Fruit fly (Drosophila melanogaster): ENCODE data around the gene BobA.

- TF ChIP-seq CG12605 (GFP tag; IDR thresholded peaks at IDR 0.05) = no peak
- TF ChIP-seq CG13204 (GFP tag; optimal IDR thresholded peaks at IDR 0.05) = no peak
- no peak for TF ChIP-seq CG4496 (GFP tag; IDR thresholded peaks at IDR 0.05)
- TF ChIP-seq CG8159 (tag; optimal IDR thresholded peaks at IDR 0.05) = no peak
- no peak for TF ChIP-seq rn (GFP tag; IDR thresholded peaks at IDR 0.05)
Observed at dm6 chr3L:14949943-14950342, 4.0 kb upstream of the BobA start.

All from whole organism, pupa.